Fruit fly (Drosophila melanogaster): ENCODE results near the gene CG7059.

Gene CG7059

dm6 chr3R:22381077-22381476 is 8.5 kb upstream of the CG7059 start, which contains the start of gene CG43342 (continued):
- peak; percentile 78 for TF ChIP-seq Scr (GFP tag; IDR thresholded peaks at IDR 0.05; ENCODE audit: partially characterized antibody)
- no peak for TF ChIP-seq Gug (GFP tag; IDR thresholded peaks at IDR 0.05)
- peak; percentile 84 for TF ChIP-seq bbx (GFP tag; IDR thresholded peaks at IDR 0.05; ENCODE audit: partially characterized antibody)
- peak; percentile 82 for TF ChIP-seq hb (GFP tag; IDR thresholded peaks at IDR 0.05; ENCODE audit: partially characterized antibody)
- TF ChIP-seq CG10267 (tag; optimal IDR thresholded peaks at IDR 0.05): peak; percentile 6
- TF ChIP-seq Hr3 (GFP tag; optimal IDR thresholded peaks at IDR 0.05): no peak
- no peak for TF ChIP-seq CG1024 (GFP tag; IDR thresholded peaks at IDR 0.05)
- peak; percentile 85 for TF ChIP-seq Bgb (GFP tag; IDR thresholded peaks at IDR 0.05; ENCODE audit: partially characterized antibody)
- peak; percentile 72 for TF ChIP-seq BEAF-32 (GFP tag; optimal IDR thresholded peaks at IDR 0.05)
- TF ChIP-seq Dll (GFP tag; IDR thresholded peaks at IDR 0.05; ENCODE audit: partially characterized antibody): peak; percentile 82
- TF ChIP-seq CG10979 (tag; optimal IDR thresholded peaks at IDR 0.05): no peak
- TF ChIP-seq Awh (GFP tag; IDR thresholded peaks at IDR 0.05): no peak
- TF ChIP-seq CG34224 (GFP tag; IDR thresholded peaks at IDR 0.05; ENCODE audit: partially characterized antibody): peak; percentile 84
- no peak for TF ChIP-seq CG9932 (GFP tag; IDR thresholded peaks at IDR 0.05)
- TF ChIP-seq CG11085 (GFP tag; IDR thresholded peaks at IDR 0.05): no peak
- TF ChIP-seq CG10654 (GFP tag; optimal IDR thresholded peaks at IDR 0.05): no peak
- no peak for TF ChIP-seq CG10959 (GFP tag; IDR thresholded peaks at IDR 0.05)
- TF ChIP-seq CG13287 (GFP tag; IDR thresholded peaks at IDR 0.05; ENCODE audit: partially characterized antibody): peak; percentile 85
- TF ChIP-seq CG17359 (tag; optimal IDR thresholded peaks at IDR 0.05): no peak
- TF ChIP-seq CG15514 (GFP tag; optimal IDR thresholded peaks at IDR 0.05): no peak
- TF ChIP-seq MBD-R2 (GFP tag; IDR thresholded peaks at IDR 0.05): peak; percentile 59
- no peak for TF ChIP-seq Atf-2 (GFP tag; optimal IDR thresholded peaks at IDR 0.05)
- peak; percentile 81 for TF ChIP-seq sna (GFP tag; IDR thresholded peaks at IDR 0.05; ENCODE audit: partially characterized antibody)
- TF ChIP-seq jing (GFP tag; optimal IDR thresholded peaks at IDR 0.05): no peak
- TF ChIP-seq CG13424 (tag; optimal IDR thresholded peaks at IDR 0.05): no peak
- peak; percentile 71; the same call in 2 of the 3 replicates for TF ChIP-seq CG11560 (tag; IDR thresholded peaks at IDR 0.05)
- TF ChIP-seq pan (optimal IDR thresholded peaks at IDR 0.05): no peak
- TF ChIP-seq pan (GFP tag; optimal IDR thresholded peaks at IDR 0.05 in 1 of 2, IDR thresholded peaks at IDR 0.05 in 1 of 2): no peak
- TF ChIP-seq sens-2 (GFP tag; IDR thresholded peaks at IDR 0.05): no peak
- TF ChIP-seq knrl (GFP tag; IDR thresholded peaks at IDR 0.05; ENCODE audit: partially characterized antibody): peak; percentile 68; the same call in 2 of the 3 replicates

dm6 chr3R:22381735-22382134 is 7.8 kb upstream of the CG7059 start, which contains the start of gene Gpdh3:
Gene Gpdh3 (plus strand): TSS chr3R:22382035.
- 0 out of 3 replicates have a peak, but pooled peaks have one; percentile 35 for TF ChIP-seq Opbp (GFP tag; IDR thresholded peaks at IDR 0.05; ENCODE audit: partially characterized antibody)
- peak; percentile 40 for TF ChIP-seq gcm (GFP tag; optimal IDR thresholded peaks at IDR 0.05)
- TF ChIP-seq Rx (GFP tag; IDR thresholded peaks at IDR 0.05): no peak
- TF ChIP-seq hth (optimal IDR thresholded peaks at IDR 0.05): no peak
- no peak for TF ChIP-seq btn (GFP tag; optimal IDR thresholded peaks at IDR 0.05)
- peak; percentile 49 for TF ChIP-seq Med (GFP tag)
- no peak for TF ChIP-seq YL-1 (GFP tag; optimal IDR thresholded peaks at IDR 0.05)

- no peak for TF ChIP-seq Trl (optimal IDR thresholded peaks at IDR 0.05)
- no peak for TF ChIP-seq Trl (GFP tag; optimal IDR thresholded peaks at IDR 0.05)
- TF ChIP-seq CG8281 (tag; optimal IDR thresholded peaks at IDR 0.05): no peak
- peak; percentile 37 for TF ChIP-seq Deaf1 (tag; optimal IDR thresholded peaks at IDR 0.05)
- peak; percentile 33 for TF ChIP-seq CG15479 (GFP tag; optimal IDR thresholded peaks at IDR 0.05)
- TF ChIP-seq ATbp (GFP tag; optimal IDR thresholded peaks at IDR 0.05): no peak
- no peak for TF ChIP-seq CoRest (tag; optimal IDR thresholded peaks at IDR 0.05)
- peak; percentile 37; the same call in 1 of the 3 replicates for TF ChIP-seq CG34224 (GFP tag; IDR thresholded peaks at IDR 0.05; ENCODE audit: partially characterized antibody)
- TF ChIP-seq CG14860 (GFP tag; IDR thresholded peaks at IDR 0.05; ENCODE audit: partially characterized antibody): no peak
- no peak for TF ChIP-seq CG11085 (GFP tag; IDR thresholded peaks at IDR 0.05)
- no peak for TF ChIP-seq NFAT (GFP tag; IDR thresholded peaks at IDR 0.05)
- no peak for TF ChIP-seq unc-4 (GFP tag; IDR thresholded peaks at IDR 0.05; ENCODE audit: partially characterized antibody)
- TF ChIP-seq CG6175 (GFP tag; IDR thresholded peaks at IDR 0.05): no peak
- TF ChIP-seq org-1 (GFP tag; optimal IDR thresholded peaks at IDR 0.05): no peak
- TF ChIP-seq CG10431 (GFP tag; optimal IDR thresholded peaks at IDR 0.05): no peak
These were observed 529 bp downstream of the CG7059 start for dm6 chr3R:22390109-22390508.
